Fruit fly (Drosophila melanogaster): ENCODE results near the gene nab.

Gene nab

DNA sequence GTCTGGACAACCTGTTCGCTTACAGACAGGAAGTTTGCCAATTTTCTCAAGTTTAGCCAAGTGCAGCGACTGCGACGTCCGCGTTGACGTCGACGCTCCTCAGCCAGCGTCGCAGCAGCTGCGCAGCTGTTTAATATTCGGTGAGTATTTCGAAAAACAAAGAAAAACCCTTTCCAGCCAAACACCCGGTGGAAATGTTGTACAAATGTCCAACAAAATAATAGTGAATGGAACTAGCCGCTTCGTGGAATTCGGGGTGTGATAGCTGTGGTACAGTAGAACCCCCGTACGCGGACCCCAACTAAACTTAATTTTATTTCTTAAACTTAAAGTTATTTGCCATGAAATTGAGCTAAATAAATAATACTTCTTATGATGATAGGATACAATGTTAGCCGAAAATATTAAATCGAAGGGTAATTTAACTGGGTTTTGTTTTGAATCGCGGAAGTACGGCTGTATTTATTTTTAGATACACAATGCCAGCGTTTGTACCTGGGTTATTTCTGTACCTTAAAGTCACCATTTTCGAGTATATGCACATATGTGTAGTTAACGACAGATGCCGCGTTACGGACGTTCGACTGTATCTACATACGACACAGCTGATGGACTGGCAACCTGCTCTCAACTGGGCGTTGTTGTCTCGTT is 51.8 kb downstream of the nab start (continued):
- TF ChIP-seq dsx (GFP tag; optimal IDR thresholded peaks at IDR 0.05; ENCODE audit: poor library complexity, severe bottlenecking) (peak; percentile 28), cyc (GFP tag; optimal IDR thresholded peaks at IDR 0.05) (peak; percentile 52), CG1621 (tag; optimal IDR thresholded peaks at IDR 0.05) (peak; percentile 0), dac (GFP tag; optimal IDR thresholded peaks at IDR 0.05) (peak; percentile 51), fkh (GFP tag; optimal IDR thresholded peaks at IDR 0.05) (peak; percentile 6), CG16779 (tag; optimal IDR thresholded peaks at IDR 0.05) (peak; percentile 16), CG4318 (GFP tag; optimal IDR thresholded peaks at IDR 0.05) (peak; percentile 71), CG10631 (GFP tag; optimal IDR thresholded peaks at IDR 0.05) (peak; percentile 24), CG10669 (GFP tag; optimal IDR thresholded peaks at IDR 0.05) (peak; percentile 59), CG8632 (GFP tag; optimal IDR thresholded peaks at IDR 0.05) (peak; percentile 49), Lpt (GFP tag; optimal IDR thresholded peaks at IDR 0.05) (peak; percentile 44), Sox14 (GFP tag; optimal IDR thresholded peaks at IDR 0.05) (peak; percentile 55), svp (GFP tag) (peak; percentile 79), Hr4 (GFP tag; optimal IDR thresholded peaks at IDR 0.05) (peak; percentile 88)

dm6 chr3L:4108072-4108843 is 52.5 kb downstream of the nab start, which contains the start of gene Ack:
TSS of gene Ack (plus strand) at chr3L:4108186.
- TF ChIP-seq ss (GFP tag; optimal IDR thresholded peaks at IDR 0.05) (peak; percentile 41 to 49), CG34406 (GFP tag; optimal IDR thresholded peaks at IDR 0.05) (no peak), CG1621 (tag; optimal IDR thresholded peaks at IDR 0.05) (peak; percentile 28), Ets21C (GFP tag; optimal IDR thresholded peaks at IDR 0.05) (no peak), CG6163 (GFP tag; IDR thresholded peaks at IDR 0.05) (0 out of 3 replicates have a peak, but pooled peaks have one; percentile 9), CG10669 (GFP tag; optimal IDR thresholded peaks at IDR 0.05) (no peak), svp (GFP tag) (peak; percentile 15), Eip78C (GFP tag) (peak; percentile 56), Sox14 (GFP tag; optimal IDR thresholded peaks at IDR 0.05) (peak; percentile 54), vri (GFP tag; optimal IDR thresholded peaks at IDR 0.05) (peak; percentile 17), fkh (GFP tag; optimal IDR thresholded peaks at IDR 0.05) (peak; percentile 93), CG16779 (tag; optimal IDR thresholded peaks at IDR 0.05) (no peak)

- peak; percentile 77 for TF ChIP-seq svp (GFP tag)
- TF ChIP-seq Eip78C (GFP tag): peak; percentile 69
- peak in 1 of 2 experiments; percentile 20 for TF ChIP-seq ss (GFP tag; optimal IDR thresholded peaks at IDR 0.05)
- TF ChIP-seq CG8319 (GFP tag; optimal IDR thresholded peaks at IDR 0.05): no peak
- peak; percentile 20 for TF ChIP-seq Eip75B (GFP tag; optimal IDR thresholded peaks at IDR 0.05)
- TF ChIP-seq topi (GFP tag; optimal IDR thresholded peaks at IDR 0.05): no peak
- TF ChIP-seq Eip93F (GFP tag; optimal IDR thresholded peaks at IDR 0.05): peak; percentile 51
- no peak for TF ChIP-seq CG8119 (GFP tag; IDR thresholded peaks at IDR 0.05)
- peak; percentile 37 for TF ChIP-seq CG6276 (GFP tag; optimal IDR thresholded peaks at IDR 0.05)
- TF ChIP-seq vri (GFP tag; optimal IDR thresholded peaks at IDR 0.05): peak; percentile 80
Measured at dm6 chr3L:4107120-4107519, 53.6 kb downstream of the nab start.

All from whole organism, prepupa.